Fruit fly (Drosophila melanogaster): ENCODE data around the gene crol.

Gene crol

dm6 chr2L:11806701-11807674 lies 2.2 kb downstream of the crol start:
- peak; percentile 92 for TF ChIP-seq Dll (optimal IDR thresholded peaks at IDR 0.05)
- no peak for TF ChIP-seq usp (GFP tag; optimal IDR thresholded peaks at IDR 0.05)
- no peak for TF ChIP-seq EcR (GFP tag; optimal IDR thresholded peaks at IDR 0.05)
- no peak for TF ChIP-seq CG8478 (optimal IDR thresholded peaks at IDR 0.05)
- TF ChIP-seq pan (optimal IDR thresholded peaks at IDR 0.05): no peak
- peak; percentile 81 for TF ChIP-seq psq (optimal IDR thresholded peaks at IDR 0.05)

DNA sequence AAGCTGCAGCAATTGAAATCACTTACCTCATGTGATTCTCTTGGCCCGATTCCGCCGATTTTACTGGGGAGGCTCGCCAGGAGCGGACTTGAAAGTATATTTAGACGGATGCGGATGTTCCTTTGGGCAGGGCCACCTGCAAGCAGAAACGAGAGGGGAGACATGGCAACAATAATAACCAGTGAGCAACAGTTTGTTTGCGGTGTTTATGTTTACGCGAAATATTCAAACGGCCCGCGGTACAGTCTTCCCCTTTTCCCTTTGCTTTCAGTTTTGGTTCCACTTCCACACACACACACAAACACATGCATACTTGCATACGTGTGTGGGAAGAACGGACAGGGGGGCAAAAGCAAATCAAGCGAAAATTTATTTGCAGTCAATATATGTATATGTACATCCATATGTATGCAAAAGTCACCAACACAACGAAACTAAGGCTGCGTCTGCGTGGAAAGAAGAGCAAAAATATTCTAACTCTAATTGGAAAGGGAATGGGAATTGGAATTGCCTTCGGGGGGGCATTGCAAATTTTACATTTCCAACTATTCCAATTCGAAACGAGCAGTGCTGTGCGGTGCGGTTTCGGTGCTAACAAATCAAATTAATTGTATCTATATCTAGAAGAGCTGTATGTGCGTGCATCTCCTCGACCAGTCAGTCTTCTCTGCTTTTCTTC lies 3.1 kb downstream of the crol start:
- no peak for TF ChIP-seq EcR (GFP tag; optimal IDR thresholded peaks at IDR 0.05)
- TF ChIP-seq pan (optimal IDR thresholded peaks at IDR 0.05): no peak
- TF ChIP-seq psq (optimal IDR thresholded peaks at IDR 0.05): no peak
- TF ChIP-seq Dll (optimal IDR thresholded peaks at IDR 0.05): no peak

DNA sequence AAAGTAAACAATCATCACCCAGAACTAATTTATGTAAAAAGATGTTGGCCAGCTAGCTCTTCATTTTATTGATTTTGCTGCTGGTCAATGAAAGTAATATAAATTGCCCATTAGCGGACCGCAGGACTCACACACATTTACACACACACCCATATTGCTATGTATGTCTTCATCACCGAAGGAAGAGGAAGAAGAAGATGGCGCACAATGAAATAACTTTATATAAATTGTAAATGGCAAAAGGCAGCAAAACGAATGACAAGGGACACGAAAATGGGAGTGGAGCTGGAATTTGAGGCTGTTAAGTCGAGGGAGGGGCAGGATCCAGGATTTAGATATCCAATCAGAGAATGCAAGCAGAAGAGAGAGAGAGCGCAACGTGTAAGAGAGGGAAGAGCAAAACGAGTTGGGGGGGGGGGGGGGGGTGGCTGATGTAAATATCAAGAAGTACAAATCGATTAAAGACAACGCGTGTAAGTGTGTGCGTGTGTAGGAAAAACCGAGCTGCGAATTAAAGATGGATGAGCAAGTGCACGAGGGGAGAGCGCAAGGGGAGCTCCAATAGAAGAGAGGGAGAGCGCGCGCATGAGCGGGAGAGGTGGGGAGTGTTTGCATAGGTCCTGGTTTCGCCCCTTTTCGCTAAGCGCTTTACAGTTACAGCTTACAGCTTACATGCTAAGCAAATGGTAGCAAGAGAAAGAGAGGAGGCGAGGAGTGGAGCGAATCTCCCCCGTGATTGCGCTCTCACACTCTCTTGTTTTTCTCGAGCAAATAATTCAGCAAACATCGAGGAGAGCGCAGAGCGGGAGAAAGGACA lies 4.8 kb downstream of the crol start:
- TF ChIP-seq pan (optimal IDR thresholded peaks at IDR 0.05) (no peak), psq (optimal IDR thresholded peaks at IDR 0.05) (no peak), CG8478 (optimal IDR thresholded peaks at IDR 0.05) (no peak), EcR (GFP tag; optimal IDR thresholded peaks at IDR 0.05) (no peak), Dll (optimal IDR thresholded peaks at IDR 0.05) (peak; percentile 85), usp (GFP tag; optimal IDR thresholded peaks at IDR 0.05) (no peak)

dm6 chr2L:11797127-11797526 lies 12.1 kb downstream of the crol start:
- no peak for TF ChIP-seq pan (optimal IDR thresholded peaks at IDR 0.05)
- no peak for TF ChIP-seq Dll (optimal IDR thresholded peaks at IDR 0.05)
- TF ChIP-seq psq (optimal IDR thresholded peaks at IDR 0.05): no peak
- TF ChIP-seq usp (GFP tag; optimal IDR thresholded peaks at IDR 0.05): no peak
- no peak for TF ChIP-seq CG8478 (optimal IDR thresholded peaks at IDR 0.05)
- TF ChIP-seq EcR (GFP tag; optimal IDR thresholded peaks at IDR 0.05): no peak

DNA sequence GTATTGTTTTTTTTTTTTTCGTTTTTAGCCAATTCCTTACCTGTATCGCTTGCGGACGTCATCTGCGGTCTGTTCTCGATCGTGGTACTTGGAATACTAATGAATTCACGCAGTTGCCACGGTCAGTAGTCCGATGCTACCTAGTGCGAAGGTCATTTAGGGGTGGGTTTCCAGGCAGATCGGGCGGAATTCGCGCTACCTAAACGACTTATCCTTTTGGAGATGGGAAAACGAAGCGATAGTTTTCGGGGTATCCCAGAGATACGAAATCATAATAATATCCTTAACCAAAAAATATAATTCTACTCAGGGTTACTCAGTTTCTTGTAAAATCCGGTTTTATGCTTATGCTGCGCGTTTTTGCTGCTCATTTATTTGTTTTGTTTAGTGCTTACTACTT lies 15.3 kb downstream of the crol start, which contains the start of gene CG14937:
CG14937 (minus strand) TSS at position 101 of the 400 bp plus-strand sequence.
- TF ChIP-seq psq (optimal IDR thresholded peaks at IDR 0.05): no peak
- TF ChIP-seq usp (GFP tag; optimal IDR thresholded peaks at IDR 0.05): no peak

- no peak for TF ChIP-seq usp (GFP tag; optimal IDR thresholded peaks at IDR 0.05)
- no peak for TF ChIP-seq CG8478 (optimal IDR thresholded peaks at IDR 0.05)
- TF ChIP-seq Dll (optimal IDR thresholded peaks at IDR 0.05): no peak
- TF ChIP-seq pan (optimal IDR thresholded peaks at IDR 0.05): no peak
- TF ChIP-seq EcR (GFP tag; optimal IDR thresholded peaks at IDR 0.05): no peak
- TF ChIP-seq psq (optimal IDR thresholded peaks at IDR 0.05): no peak
Observed at dm6 chr2L:11792265-11792664, 17.0 kb downstream of the crol start, which contains the start of gene Tsp33B. Gene Tsp33B (minus strand): TSS chr2L:11792365.

DNA sequence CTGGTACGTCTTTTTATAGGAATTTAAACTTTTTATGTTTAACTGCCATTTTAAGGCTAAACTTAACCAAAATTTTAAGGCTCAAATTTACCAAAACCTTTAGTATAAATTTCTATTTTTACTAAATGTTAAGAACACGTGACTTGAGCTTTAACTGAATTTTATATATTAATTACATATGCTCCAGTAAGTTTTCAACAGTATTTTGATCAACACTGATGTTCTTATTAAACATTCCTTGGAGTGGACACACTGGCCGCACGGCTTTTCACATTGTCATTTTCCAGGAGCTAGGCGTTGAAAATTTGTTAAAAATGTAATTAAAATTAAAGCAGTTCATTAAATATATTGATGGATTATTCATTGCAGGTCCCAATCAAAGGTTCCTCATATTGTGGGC lies 19.5 kb downstream of the crol start, which contains the start of gene CG14932:
CG14932 (plus strand) TSS at position 230 of the 400 bp plus-strand sequence.
- TF ChIP-seq psq (optimal IDR thresholded peaks at IDR 0.05) (no peak), usp (GFP tag; optimal IDR thresholded peaks at IDR 0.05) (no peak), EcR (GFP tag; optimal IDR thresholded peaks at IDR 0.05) (no peak), pan (optimal IDR thresholded peaks at IDR 0.05) (no peak), Dll (optimal IDR thresholded peaks at IDR 0.05) (no peak), CG8478 (optimal IDR thresholded peaks at IDR 0.05) (no peak)

- TF ChIP-seq pan (optimal IDR thresholded peaks at IDR 0.05) (no peak), EcR (GFP tag; optimal IDR thresholded peaks at IDR 0.05) (no peak), Dll (optimal IDR thresholded peaks at IDR 0.05) (no peak), CG8478 (optimal IDR thresholded peaks at IDR 0.05) (no peak), usp (GFP tag; optimal IDR thresholded peaks at IDR 0.05) (no peak), psq (optimal IDR thresholded peaks at IDR 0.05) (no peak)
Observed at dm6 chr2L:11788034-11788433, 21.2 kb downstream of the crol start, which contains the start of gene CG14931. Gene CG14931 (plus strand): TSS chr2L:11788334.

DNA sequence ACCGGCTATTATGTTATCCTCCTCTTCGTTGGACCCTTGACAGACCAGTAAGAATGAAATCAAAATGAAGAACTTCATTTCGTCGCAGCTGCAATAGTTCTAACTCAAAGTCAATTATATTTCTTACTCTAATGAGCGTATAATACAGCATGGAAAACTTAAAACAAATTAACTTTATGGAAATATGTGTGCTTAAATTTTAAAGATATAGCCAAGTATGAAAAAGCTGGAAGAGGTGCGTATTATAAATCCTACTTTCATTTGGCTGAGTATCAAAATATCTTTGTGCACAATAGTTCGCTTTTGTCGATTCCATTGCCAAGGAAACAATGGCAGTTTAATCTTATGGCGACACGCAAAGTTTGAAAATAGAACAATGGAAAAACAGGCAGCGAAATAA lies 54.8 kb downstream of the crol start, which contains the start of gene Sfp33A1:
Sfp33A1 (minus strand) TSS at position 101 of the 400 bp plus-strand sequence.
- TF ChIP-seq pan (optimal IDR thresholded peaks at IDR 0.05) (no peak), Dll (optimal IDR thresholded peaks at IDR 0.05) (no peak), CG8478 (optimal IDR thresholded peaks at IDR 0.05) (no peak), EcR (GFP tag; optimal IDR thresholded peaks at IDR 0.05) (no peak), usp (GFP tag; optimal IDR thresholded peaks at IDR 0.05) (no peak), psq (optimal IDR thresholded peaks at IDR 0.05) (no peak)

DNA sequence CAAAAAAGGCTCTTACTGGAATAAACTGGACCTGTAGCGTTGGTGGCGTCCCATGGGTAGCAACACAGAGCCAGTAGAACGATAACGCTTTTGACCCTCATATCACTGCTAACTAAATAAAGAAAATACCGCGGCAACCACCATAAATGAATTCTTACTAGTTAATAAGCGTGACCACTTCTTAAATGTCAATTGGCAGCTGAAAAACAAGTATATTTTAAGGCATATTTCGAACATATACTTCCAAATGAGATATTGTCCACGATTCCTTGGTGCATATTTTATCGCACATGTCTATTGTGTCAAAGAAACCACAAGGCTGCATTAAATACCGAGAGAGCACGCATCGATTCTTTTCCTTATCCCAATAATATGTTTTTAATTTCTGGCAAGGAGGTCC lies 55.3 kb downstream of the crol start, which contains the start of gene CG42471:
CG42471 (minus strand) TSS at position 101 of the 400 bp plus-strand sequence.
- TF ChIP-seq EcR (GFP tag; optimal IDR thresholded peaks at IDR 0.05) (no peak), psq (optimal IDR thresholded peaks at IDR 0.05) (no peak), Dll (optimal IDR thresholded peaks at IDR 0.05) (no peak), pan (optimal IDR thresholded peaks at IDR 0.05) (no peak), CG8478 (optimal IDR thresholded peaks at IDR 0.05) (no peak), usp (GFP tag; optimal IDR thresholded peaks at IDR 0.05) (no peak)

DNA sequence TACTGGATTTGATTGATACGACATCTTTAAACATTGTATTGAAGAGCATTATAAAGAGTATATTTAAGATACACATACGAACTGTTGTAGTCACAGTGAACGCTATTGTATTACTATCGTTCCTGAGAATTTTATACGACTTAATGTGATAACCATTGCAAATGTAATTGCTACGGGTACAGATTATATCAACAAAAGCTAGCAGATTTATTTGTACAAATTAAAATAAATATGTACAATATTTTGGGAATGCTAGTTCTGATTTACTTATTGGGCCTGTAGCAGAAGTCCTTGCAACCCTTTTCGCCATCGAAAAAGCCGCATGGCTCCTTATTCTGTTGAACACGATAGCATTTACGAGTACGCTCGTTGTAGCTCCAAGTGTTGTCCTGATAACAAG lies 55.8 kb downstream of the crol start, which contains the start of gene CG42470:
CG42470 (minus strand) TSS at position 101 of the 400 bp plus-strand sequence.
- TF ChIP-seq CG8478 (optimal IDR thresholded peaks at IDR 0.05) (no peak), Dll (optimal IDR thresholded peaks at IDR 0.05) (no peak), psq (optimal IDR thresholded peaks at IDR 0.05) (no peak), usp (GFP tag; optimal IDR thresholded peaks at IDR 0.05) (no peak), EcR (GFP tag; optimal IDR thresholded peaks at IDR 0.05) (no peak)
